Worm (Caenorhabditis elegans) whole organism, L4 larva: ENCODE measurements around the gene drr-2.
A peak's percentile ranks its signal among the peaks of the same experiment; 100 is the strongest.

Experiments used
- D1046.2 ChIP-seq: fragments of 200-800 bp; sonication (Bioruptor generic); IDR thresholded peaks from 2 replicates; pipeline ENCODE4 v1.3.6; 2022; ENCODE audit warnings: missing genetic modification characterization, missing compliant biosample characterization
- F37D6.2 ChIP-seq: sonication (generic microtip); optimal IDR thresholded peaks from 2 replicates; lab custom pipeline; 2016; ENCODE audit warnings: mild to moderate bottlenecking, missing genetic modification characterization, missing compliant biosample characterization
- F49E8.2 ChIP-seq: sonication (generic microtip); optimal IDR thresholded peaks from 2 replicates; lab custom pipeline; 2016; ENCODE audit warnings: missing compliant biosample characterization, mild to moderate bottlenecking, missing genetic modification characterization, borderline replicate concordance
- Y48G9A.11 ChIP-seq: fragments of 200-800 bp; sonication (Bioruptor generic); IDR thresholded peaks from 2 replicates; pipeline ENCODE4 v1.3.6; 2022; ENCODE audit warnings: missing genetic modification reagents, missing genetic modification characterization, missing compliant biosample characterization
- Y75B8A.6 ChIP-seq: fragments of 200-800 bp; sonication (Bioruptor generic); IDR thresholded peaks from 2 replicates; pipeline ENCODE4 v1.3.6; 2022; ENCODE audit warnings: missing genetic modification reagents, missing genetic modification characterization, missing compliant biosample characterization
- ZK337.2 ChIP-seq: fragments of 200-800 bp; sonication (Bioruptor generic); IDR thresholded peaks from 2 replicates; pipeline ENCODE4 v1.3.6; 2022; ENCODE audit warnings: missing genetic modification reagents, missing genetic modification characterization, missing compliant biosample characterization
- aly-2 ChIP-seq: sonication (generic microtip); optimal IDR thresholded peaks from 2 replicates; lab custom pipeline; 2018; ENCODE audit warnings: missing biosample characterization, missing genetic modification characterization
- ama-1 ChIP-seq: fragments of 150-350 bp; optimal IDR thresholded peaks from 2 replicates; lab custom pipeline; 2014; ENCODE audit warnings: inconsistent platforms, mixed read lengths
- ceh-20 ChIP-seq: fragments of 200-800 bp; sonication (Bioruptor generic); IDR thresholded peaks from 2 replicates; pipeline ENCODE4 v1.3.6; 2022; ENCODE audit warnings: missing genetic modification reagents, missing genetic modification characterization, missing compliant biosample characterization
- ceh-28 ChIP-seq: fragments of 150-350 bp; optimal IDR thresholded peaks from 2 replicates; lab custom pipeline; 2014; ENCODE audit warnings: missing biosample characterization, missing genetic modification reagents, missing genetic modification characterization
- ceh-32 ChIP-seq: sonication (generic microtip); optimal IDR thresholded peaks from 2 replicates; lab custom pipeline; 2016; ENCODE audit warnings: mild to moderate bottlenecking, missing genetic modification characterization, missing compliant biosample characterization; ENCODE audit not compliant: poor library complexity
- ceh-44 ChIP-seq: fragments of 200-800 bp; sonication (Bioruptor generic); IDR thresholded peaks from 2 replicates; pipeline ENCODE4 v1.3.6; 2022; ENCODE audit warnings: missing genetic modification reagents, missing genetic modification characterization, missing compliant biosample characterization
- ceh-62 ChIP-seq: sonication (generic microtip); optimal IDR thresholded peaks from 2 replicates; lab custom pipeline; 2017; ENCODE audit warnings: missing biosample characterization, missing genetic modification characterization
- ces-1 ChIP-seq: fragments of 150-350 bp; sonication (generic microtip); optimal IDR thresholded peaks from 4 replicates; lab custom pipeline; 2014; ENCODE audit warnings: missing biosample characterization, missing genetic modification reagents, missing genetic modification characterization
- cey-2 ChIP-seq: sonication (generic microtip); optimal IDR thresholded peaks from 3 replicates; lab custom pipeline; 2017; ENCODE audit warnings: missing genetic modification characterization, mild to moderate bottlenecking, missing compliant biosample characterization, antibody characterized with exemption, borderline replicate concordance; ENCODE audit not compliant: insufficient read depth
- dmd-9 ChIP-seq: fragments of 200-800 bp; sonication (Bioruptor generic); IDR thresholded peaks from 2 replicates; pipeline ENCODE4 v1.3.6; 2022; ENCODE audit warnings: missing genetic modification reagents, missing genetic modification characterization, missing compliant biosample characterization
- dpl-1 ChIP-seq: fragments of 150-350 bp; optimal IDR thresholded peaks from 2 replicates; lab custom pipeline; 2014; ENCODE audit warnings: missing biosample characterization, missing genetic modification reagents, missing genetic modification characterization
- dve-1 ChIP-seq: sonication (generic microtip); optimal IDR thresholded peaks from 2 replicates; lab custom pipeline; 2017; ENCODE audit warnings: antibody characterized with exemption, mild to moderate bottlenecking, missing genetic modification characterization, missing compliant biosample characterization; ENCODE audit not compliant: insufficient read depth
- egl-27 ChIP-seq: sonication (generic microtip); optimal IDR thresholded peaks from 3 replicates; lab custom pipeline; 2017; ENCODE audit warnings: missing biosample characterization, missing genetic modification reagents, missing genetic modification characterization
- egl-43 ChIP-seq: fragments of 200-800 bp; sonication (Bioruptor generic); IDR thresholded peaks from 2 replicates; pipeline ENCODE4 v1.3.6; 2022; ENCODE audit warnings: missing genetic modification reagents, missing genetic modification characterization, missing compliant biosample characterization
- hif-1 ChIP-seq, 2 experiments: sonication (generic microtip); optimal IDR thresholded peaks; 2 replicates each; lab custom pipeline; 2016 to 2017; ENCODE audit warnings: missing compliant biosample characterization in 2 of 2, missing genetic modification characterization in 2 of 2, missing genetic modification reagents in 2 of 2, missing genotype in 2 of 2, mild to moderate bottlenecking in 1 of 2
- hlh-11 ChIP-seq: fragments of 200-800 bp; sonication (Bioruptor generic); optimal IDR thresholded peaks from 2 replicates; lab custom pipeline; 2018; ENCODE audit warnings: mild to moderate bottlenecking, missing genetic modification characterization, missing compliant biosample characterization
- lin-1 ChIP-seq: fragments of 200-800 bp; sonication (Bioruptor generic); IDR thresholded peaks from 2 replicates; pipeline ENCODE4 v1.3.6; 2022; ENCODE audit warnings: missing genetic modification reagents, missing genetic modification characterization, missing compliant biosample characterization
- lin-38 ChIP-seq: fragments of 200-800 bp; sonication (Bioruptor generic); IDR thresholded peaks from 2 replicates; pipeline ENCODE4 v1.3.6; 2022; ENCODE audit warnings: missing genetic modification reagents, missing genetic modification characterization, missing compliant biosample characterization
- lin-39 ChIP-seq: fragments of 150-350 bp; optimal IDR thresholded peaks from 2 replicates; lab custom pipeline; 2014; ENCODE audit warnings: missing biosample characterization, missing genetic modification reagents, missing genetic modification characterization
- madf-5 ChIP-seq, 2 experiments: fragments of 200-800 bp; sonication (Bioruptor generic); IDR thresholded peaks; 2 replicates each; pipeline ENCODE4 v1.3.6; 2022; ENCODE audit warnings: missing compliant biosample characterization in 2 of 2, missing genetic modification characterization in 2 of 2
- mdl-1 ChIP-seq, 2 experiments: fragments of 150-350 bp in 1 of 2; sonication (generic microtip) in 1 of 2; optimal IDR thresholded peaks; 2 replicates each; lab custom pipeline; 2014 to 2017; ENCODE audit warnings: missing biosample characterization in 2 of 2, missing genetic modification characterization in 2 of 2
- mdt-29 ChIP-seq: fragments of 200-800 bp; sonication (Bioruptor generic); IDR thresholded peaks from 2 replicates; pipeline ENCODE4 v1.3.6; 2022; ENCODE audit warnings: missing genetic modification reagents, missing genetic modification characterization, missing compliant biosample characterization
- mes-2 ChIP-seq: sonication (generic microtip); optimal IDR thresholded peaks from 2 replicates; lab custom pipeline; 2016; ENCODE audit warnings: missing genotype, mild to moderate bottlenecking, missing genetic modification characterization, missing compliant biosample characterization; ENCODE audit not compliant: poor library complexity, severe bottlenecking
- mxl-3 ChIP-seq: fragments of 200-800 bp; sonication (Bioruptor generic); optimal IDR thresholded peaks from 2 replicates; lab custom pipeline; 2018; ENCODE audit warnings: mild to moderate bottlenecking, missing genetic modification characterization, missing compliant biosample characterization
- nhr-10 ChIP-seq: fragments of 150-350 bp; optimal IDR thresholded peaks from 2 replicates; lab custom pipeline; 2014; ENCODE audit warnings: missing biosample characterization, missing genetic modification characterization
- nhr-11 ChIP-seq: fragments of 150-350 bp; optimal IDR thresholded peaks from 2 replicates; lab custom pipeline; 2014; ENCODE audit warnings: missing biosample characterization, missing genetic modification characterization
- nhr-237 ChIP-seq: sonication (generic microtip); optimal IDR thresholded peaks from 2 replicates; lab custom pipeline; 2017; ENCODE audit warnings: missing biosample characterization, missing genetic modification characterization
- nhr-41 ChIP-seq: fragments of 200-800 bp; sonication (Bioruptor generic); IDR thresholded peaks from 2 replicates; pipeline ENCODE4 v1.3.6; 2022; ENCODE audit warnings: missing genetic modification reagents, missing genetic modification characterization, missing compliant biosample characterization
- nhr-48 ChIP-seq: sonication (generic microtip); optimal IDR thresholded peaks from 2 replicates; lab custom pipeline; 2016; ENCODE audit warnings: mild to moderate bottlenecking, missing genetic modification characterization, missing compliant biosample characterization
- nhr-6 ChIP-seq: fragments of 150-350 bp; optimal IDR thresholded peaks from 2 replicates; lab custom pipeline; 2014; ENCODE audit warnings: missing biosample characterization, missing genetic modification characterization
- nhr-77 ChIP-seq: fragments of 150-350 bp; optimal IDR thresholded peaks from 2 replicates; lab custom pipeline; 2014; ENCODE audit warnings: missing biosample characterization, missing genetic modification characterization
- php-3 ChIP-seq: fragments of 200-800 bp; sonication (Bioruptor generic); IDR thresholded peaks from 2 replicates; pipeline ENCODE4 v1.3.6; 2022; ENCODE audit warnings: missing genetic modification reagents, missing genetic modification characterization, missing compliant biosample characterization
- rbr-2 ChIP-seq: sonication (generic microtip); optimal IDR thresholded peaks from 2 replicates; lab custom pipeline; 2016; ENCODE audit warnings: missing genotype, missing genetic modification characterization, missing compliant biosample characterization
- saeg-2 ChIP-seq: fragments of 200-800 bp; sonication (Bioruptor generic); IDR thresholded peaks from 2 replicates; pipeline ENCODE4 v1.3.6; 2022; ENCODE audit warnings: missing genetic modification reagents, missing genetic modification characterization, missing compliant biosample characterization
- set-16 ChIP-seq: fragments of 200-800 bp; sonication (Bioruptor generic); IDR thresholded peaks from 2 replicates; pipeline ENCODE4 v1.3.6; 2022; ENCODE audit warnings: missing genetic modification reagents, missing genetic modification characterization, missing compliant biosample characterization
- skn-1 ChIP-seq: fragments of 150-350 bp; optimal IDR thresholded peaks from 2 replicates; lab custom pipeline; 2014; ENCODE audit warnings: missing biosample characterization, missing genetic modification characterization
- snpc-4 ChIP-seq: fragments of 150-350 bp; optimal IDR thresholded peaks from 2 replicates; lab custom pipeline; 2014; ENCODE audit warnings: missing biosample characterization, missing genetic modification characterization
- unc-39 ChIP-seq: sonication (generic microtip); optimal IDR thresholded peaks from 2 replicates; lab custom pipeline; 2017; ENCODE audit warnings: missing biosample characterization, missing genetic modification characterization
- unc-62 ChIP-seq, 3 experiments: fragments of 150-350 bp in 1 of 3; sonication (generic microtip); optimal IDR thresholded peaks in 2 of 3; peaks in 1 of 3; 1 replicate in 1 of 3; 2 replicates in 2 of 3; lab custom pipeline; 2014 to 2017; ENCODE audit warnings: missing biosample characterization in 3 of 3, missing genetic modification characterization in 3 of 3, missing genetic modification reagents in 3 of 3, missing genotype in 1 of 3
- zfp-3 ChIP-seq: fragments of 200-800 bp; sonication (Bioruptor generic); conservative IDR thresholded peaks from 2 replicates; pipeline ENCODE4 v1.3.6; 2022; ENCODE audit warnings: missing genetic modification reagents, missing genetic modification characterization, missing compliant biosample characterization
- ztf-11 ChIP-seq: fragments of 150-350 bp; optimal IDR thresholded peaks from 2 replicates; lab custom pipeline; 2014; ENCODE audit warnings: missing biosample characterization, missing genetic modification characterization
- ztf-7 ChIP-seq: fragments of 150-350 bp; optimal IDR thresholded peaks from 2 replicates; lab custom pipeline; 2014; ENCODE audit warnings: missing biosample characterization, missing genetic modification characterization

drr-2 gene

DNA sequence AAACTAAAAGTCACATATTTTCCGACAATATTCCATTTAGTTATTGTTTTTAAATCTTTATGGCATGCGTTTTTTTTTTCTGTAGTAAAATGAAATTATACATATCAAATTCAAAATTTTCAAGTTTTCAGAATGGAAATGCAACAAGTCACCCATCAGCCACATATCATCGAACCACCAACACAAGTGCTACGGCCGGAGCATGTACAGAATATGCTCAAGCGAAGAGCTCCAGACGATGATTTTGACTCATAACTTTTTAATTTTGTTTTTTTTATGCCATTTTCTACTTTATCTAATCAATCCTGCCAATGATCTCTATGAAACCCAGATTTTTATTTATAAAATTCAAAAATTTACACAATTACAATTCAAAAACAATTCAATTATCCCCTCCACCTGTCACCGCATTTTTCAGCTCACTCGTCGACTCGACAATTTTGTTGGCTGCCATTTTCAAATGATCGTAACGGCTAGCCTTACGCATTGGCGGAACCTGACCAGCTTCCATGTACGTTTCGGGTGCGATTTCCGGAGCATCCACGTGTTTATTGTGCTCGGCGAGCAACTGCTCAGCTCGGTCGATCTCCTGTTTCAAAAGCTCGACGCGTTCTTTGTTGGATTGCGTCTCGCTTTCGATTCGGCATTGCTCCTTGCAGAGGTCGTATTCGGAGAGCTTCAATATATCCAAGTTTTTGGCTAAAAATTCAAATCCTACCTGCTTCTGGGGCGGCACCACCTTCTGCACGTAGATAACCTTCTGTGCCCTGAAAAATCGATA is 17.5 kb downstream of the drr-2 start (continued):
- no peak for TF ChIP-seq F49E8.2 (tag; lab: Kevin White, UChicago)
- no peak for TF ChIP-seq Y75B8A.6 (GFP tag; lab: Robert Waterston, UW)
- TF ChIP-seq nhr-77: no peak
- TF ChIP-seq nhr-41 (GFP tag; lab: Robert Waterston, UW): no peak
- no peak for TF ChIP-seq egl-27 (tag; lab: Kevin White, UChicago)
- TF ChIP-seq aly-2 (tag; lab: Kevin White, UChicago): no peak

DNA sequence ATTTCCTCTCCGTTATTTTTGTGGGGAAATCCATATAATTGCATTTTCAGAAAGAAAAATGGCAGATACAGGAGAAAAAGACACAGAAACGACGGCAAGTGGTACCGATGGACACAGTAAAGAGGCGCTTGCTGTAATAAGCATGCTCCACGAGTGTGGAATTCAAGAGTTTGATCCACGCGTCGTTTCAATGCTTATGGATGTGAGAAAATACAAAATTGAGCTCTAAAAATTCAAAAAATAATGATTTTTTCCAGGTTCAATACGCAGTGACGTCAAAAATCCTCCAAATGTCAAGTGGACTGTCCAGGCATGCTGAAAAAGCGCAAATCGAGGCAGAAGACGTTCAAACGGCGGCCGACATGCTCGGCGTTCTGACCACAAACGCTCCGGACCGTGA is 19.1 kb downstream of the drr-2 start, which contains the start of gene taf-9:
TSS of gene taf-9 (plus strand) at position 51 of the 400 bp plus-strand sequence.
- TF ChIP-seq unc-62 (GFP tag; optimal IDR thresholded peaks at IDR 0.05 in 1 of 2; lab: Kevin White, UChicago) (no peak), unc-62 (tag; optimal IDR thresholded peaks at IDR 0.05; lab: Kevin White, UChicago) (no peak), ceh-44 (GFP tag; lab: Robert Waterston, UW) (no peak), nhr-11 (tag; lab: Kevin White, UChicago) (no peak), dve-1 (tag; lab: Kevin White, UChicago) (peak; percentile 9), lin-1 (GFP tag; lab: Robert Waterston, UW) (no peak), ZK337.2 (GFP tag; lab: Robert Waterston, UW) (no peak), F37D6.2 (tag; lab: Kevin White, UChicago) (no peak), skn-1 (tag; lab: Kevin White, UChicago) (no peak), snpc-4 (no peak), cey-2 (tag; lab: Kevin White, UChicago) (no peak), mdl-1 (tag; optimal IDR thresholded peaks at IDR 0.05; lab: Kevin White, UChicago) (no peak), dmd-9 (no peak), lin-39 (tag; lab: Kevin White, UChicago) (no peak), mes-2 (tag; lab: Kevin White, UChicago) (no peak), php-3 (GFP tag; lab: Robert Waterston, UW) (0 out of 2 replicates have a peak, but pooled peaks have one; percentile 9), ama-1 (lab: Kevin White, UChicago) (peak; percentile 75), aly-2 (tag; lab: Kevin White, UChicago) (no peak), madf-5 (GFP tag; IDR thresholded peaks at IDR 0.05; lab: Robert Waterston, UW) (no peak), D1046.2 (GFP tag; lab: Robert Waterston, UW) (no peak), ceh-32 (no peak), ceh-20 (0 out of 2 replicates have a peak, but pooled peaks have one; percentile 22), saeg-2 (no peak), nhr-48 (tag; lab: Kevin White, UChicago) (no peak), Y48G9A.11 (GFP tag; lab: Robert Waterston, UW) (no peak), hlh-11 (no peak), ztf-11 (tag; lab: Kevin White, UChicago) (no peak), ces-1 (GFP tag; lab: Kevin White, UChicago) (no peak), hif-1 (tag; optimal IDR thresholded peaks at IDR 0.05; lab: Kevin White, UChicago) (no peak), set-16 (GFP tag; lab: Robert Waterston, UW) (no peak), ceh-28 (tag; lab: Kevin White, UChicago) (no peak), nhr-10 (tag; lab: Kevin White, UChicago) (no peak), mxl-3 (no peak), nhr-6 (no peak), dpl-1 (GFP tag; lab: Kevin White, UChicago) (no peak), rbr-2 (no peak), ztf-7 (tag; lab: Kevin White, UChicago) (no peak), mdt-29 (GFP tag; lab: Robert Waterston, UW) (no peak), lin-38 (GFP tag; lab: Robert Waterston, UW) (peak; percentile 51), zfp-3 (GFP tag; lab: Robert Waterston, UW) (no peak), unc-39 (tag; lab: Kevin White, UChicago) (no peak), egl-43 (GFP tag; lab: Robert Waterston, UW) (0 out of 2 replicates have a peak, but pooled peaks have one; percentile 53), ceh-62 (tag; lab: Kevin White, UChicago) (no peak), nhr-237 (tag; lab: Kevin White, UChicago) (no peak)
